Worm (Caenorhabditis elegans) whole organism, L4 larva: ENCODE measurements around the gene Y49F6C.8.

ENCODE experiments used
- D1046.2 ChIP-seq: fragments of 200-800 bp; sonication (Bioruptor generic); IDR thresholded peaks from 2 replicates; pipeline ENCODE4 v1.3.6; 2022; ENCODE audit warnings: missing genetic modification characterization, missing compliant biosample characterization
- ZK546.5 ChIP-seq, 2 experiments: sonication (generic microtip); optimal IDR thresholded peaks; 2 replicates each; lab custom pipeline; 2017; ENCODE audit warnings: missing biosample characterization in 2 of 2, missing genetic modification characterization in 2 of 2
- aha-1 ChIP-seq: fragments of 150-350 bp; peaks from one replicate; lab custom pipeline; 2014; ENCODE audit warnings: missing biosample characterization, missing genetic modification characterization
- ama-1 ChIP-seq: fragments of 150-350 bp; optimal IDR thresholded peaks from 2 replicates; lab custom pipeline; 2014; ENCODE audit warnings: inconsistent platforms, mixed read lengths
- arid-1 ChIP-seq: fragments of 200-800 bp; sonication (Bioruptor generic); conservative IDR thresholded peaks from 2 replicates; pipeline ENCODE4 v1.3.6; 2022; ENCODE audit warnings: missing genetic modification reagents, missing genetic modification characterization, missing compliant biosample characterization
- attf-4 ChIP-seq: sonication (generic microtip); optimal IDR thresholded peaks from 3 replicates; lab custom pipeline; 2017; ENCODE audit warnings: missing biosample characterization, missing genetic modification characterization
- ceh-44 ChIP-seq: fragments of 200-800 bp; sonication (Bioruptor generic); IDR thresholded peaks from 2 replicates; pipeline ENCODE4 v1.3.6; 2022; ENCODE audit warnings: missing genetic modification reagents, missing genetic modification characterization, missing compliant biosample characterization
- ceh-82 ChIP-seq: sonication (generic microtip); optimal IDR thresholded peaks from 2 replicates; lab custom pipeline; 2017; ENCODE audit warnings: missing biosample characterization, missing genetic modification characterization
- daf-12 ChIP-seq: fragments of 150-350 bp; optimal IDR thresholded peaks from 2 replicates; lab custom pipeline; 2014; ENCODE audit warnings: missing biosample characterization, missing genetic modification reagents, missing genetic modification characterization
- dmd-9 ChIP-seq: fragments of 200-800 bp; sonication (Bioruptor generic); IDR thresholded peaks from 2 replicates; pipeline ENCODE4 v1.3.6; 2022; ENCODE audit warnings: missing genetic modification reagents, missing genetic modification characterization, missing compliant biosample characterization
- dpl-1 ChIP-seq: fragments of 150-350 bp; optimal IDR thresholded peaks from 2 replicates; lab custom pipeline; 2014; ENCODE audit warnings: missing biosample characterization, missing genetic modification reagents, missing genetic modification characterization
- egl-27 ChIP-seq: sonication (generic microtip); optimal IDR thresholded peaks from 3 replicates; lab custom pipeline; 2017; ENCODE audit warnings: missing biosample characterization, missing genetic modification reagents, missing genetic modification characterization
- fos-1 ChIP-seq: fragments of 150-350 bp; optimal IDR thresholded peaks from 2 replicates; lab custom pipeline; 2014; ENCODE audit warnings: missing biosample characterization, missing genetic modification characterization
- hif-1 ChIP-seq, 2 experiments: sonication (generic microtip); optimal IDR thresholded peaks; 2 replicates each; lab custom pipeline; 2016 to 2017; ENCODE audit warnings: missing compliant biosample characterization in 2 of 2, missing genetic modification characterization in 2 of 2, missing genetic modification reagents in 2 of 2, missing genotype in 2 of 2, mild to moderate bottlenecking in 1 of 2
- hmg-1.1 ChIP-seq: fragments of 200-800 bp; sonication (Bioruptor generic); IDR thresholded peaks from 2 replicates; pipeline ENCODE4 v1.3.6; 2022; ENCODE audit warnings: missing genetic modification reagents, missing genetic modification characterization, missing compliant biosample characterization
- lin-29 ChIP-seq: fragments of 200-800 bp; sonication (Bioruptor generic); IDR thresholded peaks from 2 replicates; pipeline ENCODE4 v1.3.6; 2022; ENCODE audit warnings: missing genetic modification reagents, missing genetic modification characterization, missing compliant biosample characterization
- lsy-2 ChIP-seq, 2 experiments: fragments of 150-350 bp in 1 of 2; sonication (generic microtip) in 1 of 2; optimal IDR thresholded peaks; 2 replicates each; lab custom pipeline; 2014 to 2017; ENCODE audit warnings: missing biosample characterization in 2 of 2, missing genetic modification characterization in 2 of 2
- madf-5 ChIP-seq, 2 experiments: fragments of 200-800 bp; sonication (Bioruptor generic); IDR thresholded peaks; 2 replicates each; pipeline ENCODE4 v1.3.6; 2022; ENCODE audit warnings: missing compliant biosample characterization in 2 of 2, missing genetic modification characterization in 2 of 2
- madf-9 ChIP-seq: fragments of 200-800 bp; sonication (Bioruptor generic); conservative IDR thresholded peaks from 2 replicates; pipeline ENCODE4 v1.3.6; 2022; ENCODE audit warnings: missing genetic modification reagents, missing genetic modification characterization, missing compliant biosample characterization
- mdl-1 ChIP-seq, 2 experiments: fragments of 150-350 bp in 1 of 2; sonication (generic microtip) in 1 of 2; optimal IDR thresholded peaks; 2 replicates each; lab custom pipeline; 2014 to 2017; ENCODE audit warnings: missing biosample characterization in 2 of 2, missing genetic modification characterization in 2 of 2
- mdt-29 ChIP-seq: fragments of 200-800 bp; sonication (Bioruptor generic); IDR thresholded peaks from 2 replicates; pipeline ENCODE4 v1.3.6; 2022; ENCODE audit warnings: missing genetic modification reagents, missing genetic modification characterization, missing compliant biosample characterization
- mxl-3 ChIP-seq: fragments of 200-800 bp; sonication (Bioruptor generic); optimal IDR thresholded peaks from 2 replicates; lab custom pipeline; 2018; ENCODE audit warnings: mild to moderate bottlenecking, missing genetic modification characterization, missing compliant biosample characterization
- nhr-10 ChIP-seq: fragments of 150-350 bp; optimal IDR thresholded peaks from 2 replicates; lab custom pipeline; 2014; ENCODE audit warnings: missing biosample characterization, missing genetic modification characterization
- nhr-237 ChIP-seq: sonication (generic microtip); optimal IDR thresholded peaks from 2 replicates; lab custom pipeline; 2017; ENCODE audit warnings: missing biosample characterization, missing genetic modification characterization
- nhr-25 ChIP-seq: sonication (generic microtip); optimal IDR thresholded peaks from 2 replicates; lab custom pipeline; 2017; ENCODE audit warnings: missing genetic modification characterization, mild to moderate bottlenecking, missing compliant biosample characterization, antibody characterized with exemption, moderate library complexity, borderline replicate concordance; ENCODE audit not compliant: insufficient read depth
- nhr-28 ChIP-seq: fragments of 150-350 bp; optimal IDR thresholded peaks from 2 replicates; lab custom pipeline; 2014; ENCODE audit warnings: missing biosample characterization, missing genetic modification characterization
- nhr-41 ChIP-seq: fragments of 200-800 bp; sonication (Bioruptor generic); IDR thresholded peaks from 2 replicates; pipeline ENCODE4 v1.3.6; 2022; ENCODE audit warnings: missing genetic modification reagents, missing genetic modification characterization, missing compliant biosample characterization
- pha-4 ChIP-seq, 2 experiments: fragments of 150-350 bp in 1 of 2; fragments of 200-800 bp in 1 of 2; sonication (Bioruptor generic) in 1 of 2; IDR thresholded peaks in 1 of 2; optimal IDR thresholded peaks in 1 of 2; 2 replicates each; pipeline versions ENCODE4 v1.3.6 to Lab custom; 2014 to 2022; ENCODE audit warnings: missing genetic modification characterization in 2 of 2, missing genetic modification reagents in 2 of 2, missing biosample characterization in 1 of 2, missing compliant biosample characterization in 1 of 2
- saeg-2 ChIP-seq: fragments of 200-800 bp; sonication (Bioruptor generic); IDR thresholded peaks from 2 replicates; pipeline ENCODE4 v1.3.6; 2022; ENCODE audit warnings: missing genetic modification reagents, missing genetic modification characterization, missing compliant biosample characterization
- sdz-12 ChIP-seq: fragments of 200-800 bp; sonication (Bioruptor generic); optimal IDR thresholded peaks from 2 replicates; lab custom pipeline; 2018; ENCODE audit warnings: mild to moderate bottlenecking, missing genetic modification characterization, missing compliant biosample characterization
- set-16 ChIP-seq: fragments of 200-800 bp; sonication (Bioruptor generic); IDR thresholded peaks from 2 replicates; pipeline ENCODE4 v1.3.6; 2022; ENCODE audit warnings: missing genetic modification reagents, missing genetic modification characterization, missing compliant biosample characterization
- skn-1 ChIP-seq: fragments of 150-350 bp; optimal IDR thresholded peaks from 2 replicates; lab custom pipeline; 2014; ENCODE audit warnings: missing biosample characterization, missing genetic modification characterization
- snpc-1.2 ChIP-seq: fragments of 200-800 bp; sonication (Bioruptor generic); IDR thresholded peaks from 2 replicates; pipeline ENCODE4 v1.3.6; 2022; ENCODE audit warnings: missing genetic modification reagents, missing genetic modification characterization, missing compliant biosample characterization
- spr-1 ChIP-seq: sonication (generic microtip); optimal IDR thresholded peaks from 2 replicates; lab custom pipeline; 2016; ENCODE audit warnings: mild to moderate bottlenecking, missing genetic modification characterization, missing compliant biosample characterization
- spr-3 ChIP-seq: fragments of 200-800 bp; sonication (Bioruptor generic); optimal IDR thresholded peaks from 2 replicates; lab custom pipeline; 2018; ENCODE audit warnings: mild to moderate bottlenecking, missing genetic modification characterization, missing compliant biosample characterization
- tra-1 ChIP-seq: fragments of 200-800 bp; sonication (Bioruptor generic); IDR thresholded peaks from 2 replicates; pipeline ENCODE4 v1.3.6; 2022; ENCODE audit warnings: missing genetic modification reagents, missing genetic modification characterization, missing compliant biosample characterization
- unc-39 ChIP-seq: sonication (generic microtip); optimal IDR thresholded peaks from 2 replicates; lab custom pipeline; 2017; ENCODE audit warnings: missing biosample characterization, missing genetic modification characterization
- unc-62 ChIP-seq, 3 experiments: fragments of 150-350 bp in 1 of 3; sonication (generic microtip); optimal IDR thresholded peaks in 2 of 3; peaks in 1 of 3; 1 replicate in 1 of 3; 2 replicates in 2 of 3; lab custom pipeline; 2014 to 2017; ENCODE audit warnings: missing biosample characterization in 3 of 3, missing genetic modification characterization in 3 of 3, missing genetic modification reagents in 3 of 3, missing genotype in 1 of 3
- zfp-3 ChIP-seq: fragments of 200-800 bp; sonication (Bioruptor generic); conservative IDR thresholded peaks from 2 replicates; pipeline ENCODE4 v1.3.6; 2022; ENCODE audit warnings: missing genetic modification reagents, missing genetic modification characterization, missing compliant biosample characterization
- zip-11 ChIP-seq: fragments of 200-800 bp; sonication (Bioruptor generic); IDR thresholded peaks from 2 replicates; pipeline ENCODE4 v1.3.6; 2022; ENCODE audit warnings: missing genetic modification characterization, missing compliant biosample characterization

Y49F6C.8 gene

DNA sequence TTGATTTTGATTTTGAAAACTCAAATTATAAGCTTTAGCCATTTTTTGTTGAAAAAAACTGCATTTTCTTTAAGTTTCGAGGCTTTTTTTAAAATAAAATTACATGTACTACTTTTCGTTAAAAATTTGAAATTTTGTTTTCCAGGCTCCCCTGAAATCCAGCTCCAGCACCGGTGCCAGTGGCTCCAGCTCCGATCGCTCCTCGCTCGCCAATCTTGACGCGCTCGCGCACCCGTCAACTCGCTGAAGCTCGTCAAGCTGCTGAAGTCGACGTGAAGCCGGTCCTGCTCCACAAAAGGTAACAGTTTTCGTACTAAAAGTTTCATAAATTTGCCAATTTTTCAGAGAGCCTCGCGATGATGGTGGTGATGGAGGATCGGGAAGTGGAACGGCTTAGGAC lies 29.1 kb downstream of the Y49F6C.8 start:
- peak; percentile 87 for TF ChIP-seq set-16 (GFP tag; lab: Robert Waterston, UW)
- TF ChIP-seq lin-29 (GFP tag; lab: Robert Waterston, UW) = no peak

DNA sequence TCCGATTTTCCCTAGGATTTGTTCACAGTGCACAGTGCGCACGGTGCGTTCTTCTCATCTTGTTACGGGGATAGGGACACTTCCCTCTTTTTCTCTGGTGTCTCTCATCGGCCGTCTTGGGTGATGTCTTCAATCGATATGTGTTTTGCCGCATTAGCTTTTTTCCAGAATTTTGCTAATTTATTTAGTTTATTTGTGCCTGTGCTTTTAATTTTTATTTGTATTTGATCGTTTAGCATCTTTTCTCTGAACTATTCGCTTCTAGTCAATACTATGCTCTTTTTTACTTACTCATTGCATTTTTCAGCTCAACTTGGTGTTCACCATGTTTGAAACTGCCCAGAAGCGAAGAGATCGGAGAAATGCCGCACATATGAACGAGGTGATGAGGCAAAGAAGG lies 29.7 kb downstream of the Y49F6C.8 start, which contains the start of gene F14D2.5:
Gene F14D2.5, plus strand, starts transcription at position 301 of the 400 bp plus-strand sequence.
- TF ChIP-seq dpl-1 (GFP tag; lab: Kevin White, UChicago) (no peak), mdt-29 (GFP tag; lab: Robert Waterston, UW) (no peak), hif-1 (tag; optimal IDR thresholded peaks at IDR 0.05; lab: Kevin White, UChicago) (no peak), spr-1 (tag; lab: Kevin White, UChicago) (no peak), ceh-82 (no peak), daf-12 (tag; lab: Kevin White, UChicago) (no peak), set-16 (GFP tag; lab: Robert Waterston, UW) (no peak), hmg-1.1 (GFP tag; lab: Robert Waterston, UW) (no peak), unc-39 (tag; lab: Kevin White, UChicago) (no peak)

DNA sequence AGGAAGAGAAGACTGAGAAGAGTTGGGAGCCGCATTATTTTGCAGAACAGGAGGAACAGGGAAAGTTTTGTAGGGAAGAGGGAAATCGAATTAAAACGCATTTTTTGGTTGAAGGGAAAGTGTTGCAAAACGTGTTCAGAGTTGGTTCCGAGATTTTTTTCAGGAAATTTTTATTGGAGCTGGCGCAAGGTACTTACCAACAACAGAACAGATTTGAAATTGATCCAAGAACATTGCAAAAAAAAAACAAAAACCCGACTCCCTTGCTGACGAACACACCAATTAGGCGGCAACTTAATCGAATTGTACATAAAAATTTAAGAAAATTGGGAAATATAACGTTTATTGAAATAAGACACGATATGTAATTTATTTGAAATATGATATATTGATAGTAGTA lies 31.4 kb downstream of the Y49F6C.8 start, which contains the start of gene F14D2.7:
Gene F14D2.7, minus strand, starts transcription at position 101 of the 400 bp plus-strand sequence.
- TF ChIP-seq tra-1 (no peak), mdl-1 (tag; optimal IDR thresholded peaks at IDR 0.05; lab: Kevin White, UChicago) (no peak), mxl-3 (GFP tag; lab: Kevin White, UChicago) (no peak), madf-5 (GFP tag; IDR thresholded peaks at IDR 0.05; lab: Robert Waterston, UW) (no peak), lsy-2 (tag; optimal IDR thresholded peaks at IDR 0.05; lab: Kevin White, UChicago) (no peak), fos-1 (tag; lab: Kevin White, UChicago) (no peak), arid-1 (no peak), nhr-10 (tag; lab: Kevin White, UChicago) (no peak), egl-27 (no peak), aha-1 (peak; percentile 79), spr-3 (GFP tag; lab: Kevin White, UChicago) (no peak), ZK546.5 (tag; optimal IDR thresholded peaks at IDR 0.05; lab: Kevin White, UChicago) (no peak), ceh-44 (GFP tag; lab: Robert Waterston, UW) (no peak), set-16 (GFP tag; lab: Robert Waterston, UW) (no peak), hif-1 (tag; optimal IDR thresholded peaks at IDR 0.05; lab: Kevin White, UChicago) (no peak), unc-62 (GFP tag; optimal IDR thresholded peaks at IDR 0.05 in 1 of 2; lab: Kevin White, UChicago) (peak in 1 of 2 experiments; percentile 31), unc-62 (tag; optimal IDR thresholded peaks at IDR 0.05; lab: Kevin White, UChicago) (no peak), pha-4 (GFP tag; IDR thresholded peaks at IDR 0.05; lab: Robert Waterston, UW) (no peak), pha-4 (tag; optimal IDR thresholded peaks at IDR 0.05; lab: Kevin White, UChicago) (no peak)

DNA sequence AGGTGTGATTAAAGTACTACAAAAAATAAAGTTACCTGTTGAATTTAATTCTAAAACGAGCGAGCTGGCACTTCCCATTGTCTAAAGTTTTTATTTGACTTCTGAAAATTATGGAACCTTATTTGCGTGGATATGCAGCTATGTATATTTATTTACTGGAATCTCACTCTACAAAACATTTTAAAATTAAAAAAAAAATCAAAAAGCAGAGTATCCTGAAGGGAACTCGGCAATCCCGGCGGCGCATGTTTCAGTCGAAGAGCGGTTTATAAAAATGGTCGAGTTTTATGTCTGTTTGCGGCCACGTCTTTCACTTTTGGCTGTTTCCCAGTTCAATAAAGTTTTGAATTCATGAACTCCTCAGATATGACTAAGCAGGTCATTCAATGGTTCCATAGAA lies 32.9 kb downstream of the Y49F6C.8 start, which contains the start of gene F14D2.19:
Gene F14D2.19, minus strand, starts transcription at position 101 of the 400 bp plus-strand sequence.
- no peak for TF ChIP-seq attf-4
- TF ChIP-seq zfp-3 (GFP tag; lab: Robert Waterston, UW) = no peak
- TF ChIP-seq dmd-9 (GFP tag; lab: Robert Waterston, UW) = no peak
- no peak for TF ChIP-seq ZK546.5 (tag; optimal IDR thresholded peaks at IDR 0.05; lab: Kevin White, UChicago)
- no peak for TF ChIP-seq ama-1 (lab: Kevin White, UChicago)
- TF ChIP-seq snpc-1.2 (GFP tag; lab: Robert Waterston, UW) = no peak
- no peak for TF ChIP-seq saeg-2 (GFP tag; lab: Robert Waterston, UW)
- TF ChIP-seq aha-1 = no peak
- TF ChIP-seq lsy-2 (tag; optimal IDR thresholded peaks at IDR 0.05; lab: Kevin White, UChicago) = no peak
- no peak for TF ChIP-seq D1046.2 (GFP tag; lab: Robert Waterston, UW)
- TF ChIP-seq skn-1 (tag; lab: Kevin White, UChicago) = no peak
- TF ChIP-seq nhr-28 = no peak
- no peak for TF ChIP-seq nhr-237 (tag; lab: Kevin White, UChicago)
- TF ChIP-seq spr-1 (tag; lab: Kevin White, UChicago) = no peak
- TF ChIP-seq zip-11 (GFP tag; lab: Robert Waterston, UW) = no peak
- TF ChIP-seq nhr-41 (GFP tag; lab: Robert Waterston, UW) = no peak
- no peak for TF ChIP-seq dpl-1 (GFP tag; lab: Kevin White, UChicago)
- no peak for TF ChIP-seq sdz-12 (GFP tag; lab: Kevin White, UChicago)
- no peak for TF ChIP-seq nhr-25 (tag; lab: Kevin White, UChicago)
- no peak for TF ChIP-seq madf-9 (GFP tag; lab: Robert Waterston, UW)
